Fruit fly (Drosophila melanogaster) whole organism, embryonic: ENCODE data around the gene Dad1.

Experiments
- BEAF-32 ChIP-seq: fragments of 200-800 bp; sonication (Bioruptor generic); optimal IDR thresholded peaks from 3 replicates; lab custom pipeline; 2017; ENCODE audit warnings: missing biosample characterization, missing genetic modification characterization, mild to moderate bottlenecking, moderate library complexity, missing genetic modification reagents
- BtbVII ChIP-seq: fragments of 200-800 bp; sonication (Bioruptor generic); optimal IDR thresholded peaks from 3 replicates; lab custom pipeline; 2017; ENCODE audit warnings: missing biosample characterization, mild to moderate bottlenecking, missing genetic modification characterization
- CG11093 ChIP-seq: fragments of 200-800 bp; sonication (Bioruptor generic); IDR thresholded peaks from 3 replicates; pipeline ENCODE4 v1.3.6; 2022; ENCODE audit warnings: missing biosample characterization, missing genetic modification characterization
- CG11247 ChIP-seq: fragments of 200-800 bp; sonication (Bioruptor generic); IDR thresholded peaks from 2 replicates; pipeline ENCODE4 v1.3.6; 2022; ENCODE audit warnings: missing biosample characterization, missing genetic modification characterization
- CG12659 ChIP-seq: fragments of 200-800 bp; sonication (Bioruptor generic); optimal IDR thresholded peaks from 3 replicates; lab custom pipeline; 2017; ENCODE audit warnings: mild to moderate bottlenecking, missing biosample characterization, missing genetic modification reagents, missing genetic modification characterization
- CG14050 ChIP-seq: fragments of 200-800 bp; sonication (Bioruptor generic); IDR thresholded peaks from 3 replicates; pipeline ENCODE4 v1.3.6; 2022; ENCODE audit warnings: missing biosample characterization, missing genetic modification characterization
- CG14965 ChIP-seq: fragments of 200-800 bp; sonication (Bioruptor generic); optimal IDR thresholded peaks from 2 replicates; lab custom pipeline; 2016; ENCODE audit warnings: missing biosample characterization, missing genetic modification characterization, borderline replicate concordance
- CG15696 ChIP-seq: fragments of 200-800 bp; sonication (Bioruptor generic); optimal IDR thresholded peaks from 2 replicates; lab custom pipeline; 2019; ENCODE audit warnings: missing biosample characterization, mild to moderate bottlenecking, missing genetic modification characterization, moderate library complexity
- CG17361 ChIP-seq: fragments of 200-800 bp; sonication (Bioruptor generic); IDR thresholded peaks from 3 replicates; pipeline ENCODE4 v1.3.6; 2022; ENCODE audit warnings: missing biosample characterization, missing genetic modification characterization
- CG18011 ChIP-seq: fragments of 200-800 bp; sonication (Bioruptor generic); optimal IDR thresholded peaks from 2 replicates; lab custom pipeline; 2017; ENCODE audit warnings: missing biosample characterization, missing genetic modification characterization, mild to moderate bottlenecking, moderate library complexity, missing genotype
- CG18476 ChIP-seq: fragments of 200-800 bp; sonication (Bioruptor generic); optimal IDR thresholded peaks from 2 replicates; lab custom pipeline; 2016; ENCODE audit warnings: missing biosample characterization, mild to moderate bottlenecking, missing genetic modification characterization
- CG2129 ChIP-seq: fragments of 200-800 bp; sonication (Bioruptor generic); IDR thresholded peaks from 2 replicates; pipeline ENCODE4 v1.3.6; 2022; ENCODE audit warnings: missing biosample characterization, missing genetic modification characterization; ENCODE audit not compliant: partially characterized antibody
- CG2889 ChIP-seq: fragments of 200-800 bp; sonication (Bioruptor generic); IDR thresholded peaks from 3 replicates; pipeline ENCODE4 v1.3.6; 2022; ENCODE audit warnings: missing biosample characterization, missing genetic modification characterization
- CG31365 ChIP-seq: fragments of 200-800 bp; sonication (Bioruptor generic); optimal IDR thresholded peaks from 2 replicates; lab custom pipeline; 2018; ENCODE audit warnings: missing biosample characterization, mild to moderate bottlenecking, missing genetic modification characterization
- CG34224 ChIP-seq: fragments of 200-800 bp; sonication (Bioruptor generic); IDR thresholded peaks from 3 replicates; pipeline ENCODE4 v1.3.6; 2022; ENCODE audit warnings: missing biosample characterization, missing genetic modification characterization; ENCODE audit not compliant: partially characterized antibody
- CG4328 ChIP-seq: fragments of 200-800 bp; sonication (Bioruptor generic); optimal IDR thresholded peaks from 3 replicates; lab custom pipeline; 2017; ENCODE audit warnings: missing biosample characterization, missing genetic modification reagents, missing genetic modification characterization
- CG4617 ChIP-seq: fragments of 200-800 bp; sonication (Bioruptor generic); optimal IDR thresholded peaks from 3 replicates; lab custom pipeline; 2016; ENCODE audit warnings: missing biosample characterization, missing genetic modification characterization, borderline replicate concordance
- CG5245 ChIP-seq: fragments of 200-800 bp; sonication (Bioruptor generic); optimal IDR thresholded peaks from 3 replicates; lab custom pipeline; 2016; ENCODE audit warnings: missing biosample characterization, missing genetic modification characterization
- CG6175 ChIP-seq: fragments of 200-800 bp; sonication (Bioruptor generic); IDR thresholded peaks from 3 replicates; pipeline ENCODE4 v1.3.6; 2022; ENCODE audit warnings: missing biosample characterization, missing genetic modification characterization
- CG9876 ChIP-seq: fragments of 200-800 bp; sonication (Bioruptor generic); optimal IDR thresholded peaks from 2 replicates; lab custom pipeline; 2016; ENCODE audit warnings: missing biosample characterization, missing genetic modification characterization
- Drgx ChIP-seq: fragments of 200-800 bp; sonication (Bioruptor generic); IDR thresholded peaks from 2 replicates; pipeline ENCODE4 v1.3.6; 2022; ENCODE audit warnings: missing biosample characterization, missing genetic modification characterization
- E2f1 ChIP-seq: fragments of 200-800 bp; sonication (Bioruptor generic); IDR thresholded peaks from 2 replicates; pipeline ENCODE4 v1.3.6; 2022; ENCODE audit warnings: missing biosample characterization, missing genetic modification characterization
- Hsf ChIP-seq: fragments of 200-800 bp; sonication (Bioruptor generic); optimal IDR thresholded peaks from 3 replicates; lab custom pipeline; 2016; ENCODE audit warnings: missing biosample characterization, missing genetic modification characterization
- Nf-YB ChIP-seq: fragments of 200-800 bp; sonication (Bioruptor generic); optimal IDR thresholded peaks from 3 replicates; lab custom pipeline; 2019; ENCODE audit warnings: missing biosample characterization, mild to moderate bottlenecking, missing genetic modification characterization, moderate library complexity
- NfI ChIP-seq: fragments of 200-800 bp; sonication (Bioruptor generic); optimal IDR thresholded peaks from 3 replicates; lab custom pipeline; 2018; ENCODE audit warnings: missing biosample characterization, mild to moderate bottlenecking, missing genetic modification characterization, moderate library complexity
- Side ChIP-seq: fragments of 200-800 bp; sonication (Bioruptor generic); optimal IDR thresholded peaks from 2 replicates; lab custom pipeline; 2016; ENCODE audit warnings: missing biosample characterization, missing genetic modification characterization
- Tbp ChIP-seq: fragments of >200 bp; optimal IDR thresholded peaks from 2 replicates; lab custom pipeline; 2018; ENCODE audit warnings: missing biosample characterization, missing genetic modification characterization
- Trl ChIP-seq, 3 experiments: fragments of >200 bp in 2 of 3; fragments of 200-800 bp in 1 of 3; sonication (Bioruptor generic) in 1 of 3; optimal IDR thresholded peaks; 2 replicates in 1 of 3; 3 replicates in 2 of 3; lab custom pipeline; 2016 to 2017; ENCODE audit warnings: missing biosample characterization in 1 of 3, missing genetic modification characterization in 1 of 3
- Xrp1 ChIP-seq: fragments of 200-800 bp; sonication (Bioruptor generic); IDR thresholded peaks from 2 replicates; pipeline ENCODE4 v1.3.6; 2022; ENCODE audit warnings: missing biosample characterization, missing genetic modification characterization
- YL-1 ChIP-seq: fragments of 200-800 bp; sonication (Bioruptor generic); optimal IDR thresholded peaks from 3 replicates; lab custom pipeline; 2017; ENCODE audit warnings: missing biosample characterization, mild to moderate bottlenecking, missing genetic modification characterization
- aop ChIP-seq: fragments of 200-800 bp; sonication (Bioruptor generic); IDR thresholded peaks from 2 replicates; pipeline ENCODE4 v1.3.6; 2022; ENCODE audit warnings: missing biosample characterization, missing genetic modification characterization
- bab2 ChIP-seq: fragments of 200-800 bp; sonication (Bioruptor generic); optimal IDR thresholded peaks from 2 replicates; lab custom pipeline; 2016; ENCODE audit warnings: missing biosample characterization, missing genetic modification characterization
- crp ChIP-seq, 2 experiments: fragments of 200-800 bp; sonication (Bioruptor generic); optimal IDR thresholded peaks; 2 replicates in 1 of 2; 3 replicates in 1 of 2; lab custom pipeline; 2017; ENCODE audit warnings: missing biosample characterization in 2 of 2, missing genetic modification characterization in 2 of 2, mild to moderate bottlenecking in 1 of 2, moderate library complexity in 1 of 2
- dysf ChIP-seq: fragments of 200-800 bp; sonication (Bioruptor generic); IDR thresholded peaks from 3 replicates; pipeline ENCODE4 v1.3.6; 2022; ENCODE audit warnings: missing biosample characterization, missing genetic modification characterization
- ems ChIP-seq: fragments of 200-800 bp; sonication (Bioruptor generic); optimal IDR thresholded peaks from 3 replicates; lab custom pipeline; 2016; ENCODE audit warnings: missing biosample characterization, missing genetic modification characterization
- eyg ChIP-seq: fragments of 200-800 bp; sonication (Bioruptor generic); optimal IDR thresholded peaks from 3 replicates; lab custom pipeline; 2016; ENCODE audit warnings: missing biosample characterization, missing genetic modification characterization
- ftz-f1 ChIP-seq: fragments of 200-800 bp; sonication (Bioruptor generic); optimal IDR thresholded peaks from 2 replicates; lab custom pipeline; 2016; ENCODE audit warnings: missing biosample characterization, missing genetic modification characterization
- ind ChIP-seq: fragments of 200-800 bp; sonication (Bioruptor generic); optimal IDR thresholded peaks from 3 replicates; lab custom pipeline; 2016; ENCODE audit warnings: missing biosample characterization, missing genetic modification characterization
- luna ChIP-seq: fragments of 200-800 bp; sonication (Bioruptor generic); optimal IDR thresholded peaks from 2 replicates; lab custom pipeline; 2016; ENCODE audit warnings: missing biosample characterization, missing genetic modification characterization
- maf-S ChIP-seq: fragments of 200-800 bp; sonication (Bioruptor generic); optimal IDR thresholded peaks from 2 replicates; lab custom pipeline; 2016; ENCODE audit warnings: missing biosample characterization, missing genetic modification characterization
- mam ChIP-seq: fragments of 200-800 bp; sonication (Bioruptor generic); optimal IDR thresholded peaks from 3 replicates; lab custom pipeline; 2016; ENCODE audit warnings: missing biosample characterization, missing genetic modification characterization
- mld ChIP-seq: fragments of 200-800 bp; sonication (Bioruptor generic); IDR thresholded peaks from 3 replicates; pipeline ENCODE4 v1.3.6; 2022; ENCODE audit warnings: missing biosample characterization, missing genetic modification characterization; ENCODE audit not compliant: partially characterized antibody
- pzg ChIP-seq: fragments of 200-800 bp; sonication (Bioruptor generic); optimal IDR thresholded peaks from 3 replicates; lab custom pipeline; 2018; ENCODE audit warnings: missing biosample characterization, mild to moderate bottlenecking, missing genetic modification characterization, moderate library complexity
- salm ChIP-seq: fragments of 200-800 bp; sonication (Bioruptor generic); optimal IDR thresholded peaks from 2 replicates; lab custom pipeline; 2018; ENCODE audit warnings: missing biosample characterization, mild to moderate bottlenecking, missing genetic modification characterization
- sens ChIP-seq: fragments of 200-800 bp; sonication (Bioruptor generic); peaks from one replicate; lab custom pipeline; 2016; ENCODE audit warnings: missing biosample characterization, missing genetic modification characterization
- ssp ChIP-seq: fragments of 200-800 bp; sonication (Bioruptor generic); IDR thresholded peaks from 2 replicates; pipeline ENCODE4 v1.3.6; 2022; ENCODE audit warnings: missing biosample characterization, missing genetic modification characterization
- unpg ChIP-seq: fragments of 200-800 bp; sonication (Bioruptor generic); optimal IDR thresholded peaks from 3 replicates; lab custom pipeline; 2018; ENCODE audit warnings: missing biosample characterization, mild to moderate bottlenecking, missing genetic modification characterization, moderate library complexity
- yki ChIP-seq: fragments of >200 bp; optimal IDR thresholded peaks from 3 replicates; lab custom pipeline; 2018
- zen ChIP-seq: fragments of 200-800 bp; sonication (Bioruptor generic); optimal IDR thresholded peaks from 3 replicates; lab custom pipeline; 2018; ENCODE audit warnings: missing biosample characterization, mild to moderate bottlenecking, missing genetic modification characterization, moderate library complexity
- zfh2 ChIP-seq: fragments of 200-800 bp; sonication (Bioruptor generic); optimal IDR thresholded peaks from 2 replicates; lab custom pipeline; 2016; ENCODE audit warnings: missing biosample characterization, missing genetic modification characterization

Dad1 gene

DNA sequence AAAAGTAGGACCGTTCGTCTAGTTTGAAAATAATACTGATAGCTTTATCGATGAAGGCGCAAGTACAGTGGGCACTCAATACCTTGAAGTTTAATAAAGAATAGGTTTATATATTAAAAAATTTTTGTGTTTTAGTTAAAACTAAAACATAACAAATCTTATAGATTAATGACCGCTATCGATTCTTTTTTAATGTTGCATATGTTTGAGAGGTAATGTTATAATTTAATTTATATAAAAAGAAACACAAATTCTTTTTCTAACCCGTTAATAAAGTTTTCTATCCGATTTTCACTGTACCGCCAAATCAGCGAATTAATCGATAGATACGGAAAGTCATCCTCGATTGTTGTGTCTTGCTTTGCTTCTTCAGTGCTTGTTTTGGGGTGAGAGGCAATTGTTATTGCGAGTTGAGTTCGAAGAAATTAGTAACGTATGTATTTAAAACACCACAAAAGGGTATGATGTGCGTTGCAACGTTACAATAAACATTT, at the start of gene Dad1, which contains the start of gene CG13384 (continued):
- TF ChIP-seq YL-1 (GFP tag; lab: Kevin White, UChicago) (peak; percentile 54), CG5245 (GFP tag; lab: Kevin White, UChicago) (peak; percentile 79), NfI (GFP tag; lab: Kevin White, UChicago) (peak; percentile 91), CG11093 (GFP tag; lab: Robert Waterston, UW) (peak; percentile 85), Hsf (GFP tag; lab: Kevin White, UChicago) (peak; percentile 90), CG6175 (peak; percentile 80; the same call in 2 of the 3 replicates), yki (no peak), crp (GFP tag; optimal IDR thresholded peaks at IDR 0.05; lab: Kevin White, UChicago) (peak in 1 of 2 experiments; percentile 58), CG9876 (peak; percentile 1), zfh2 (GFP tag; lab: Kevin White, UChicago) (peak; percentile 63), CG17361 (peak; percentile 98), BtbVII (GFP tag; lab: Kevin White, UChicago) (peak; percentile 89), salm (peak; percentile 87), pzg (peak; percentile 34), mam (GFP tag; lab: Kevin White, UChicago) (peak; percentile 69), mld (GFP tag; lab: Robert Waterston, UW) (no peak), CG18476 (GFP tag; lab: Kevin White, UChicago) (peak; percentile 85), Xrp1 (GFP tag; lab: Robert Waterston, UW) (peak; percentile 94), Drgx (GFP tag; lab: Robert Waterston, UW) (peak; percentile 85), CG4328 (GFP tag; lab: Kevin White, UChicago) (peak; percentile 89), aop (GFP tag; lab: Robert Waterston, UW) (no peak), sens (GFP tag; lab: Kevin White, UChicago) (peak; percentile 68), CG14965 (GFP tag; lab: Kevin White, UChicago) (no peak), eyg (GFP tag; lab: Kevin White, UChicago) (no peak), CG2129 (GFP tag; lab: Robert Waterston, UW) (peak; percentile 13; the same call in 1 of the 2 replicates), Tbp (GFP tag; lab: Kevin White, UChicago) (no peak), dysf (GFP tag; lab: Robert Waterston, UW) (peak; percentile 96), ems (GFP tag; lab: Kevin White, UChicago) (peak; percentile 48), CG12659 (GFP tag; lab: Kevin White, UChicago) (peak; percentile 97), unpg (GFP tag; lab: Kevin White, UChicago) (peak; percentile 93), E2f1 (GFP tag; lab: Robert Waterston, UW) (peak; percentile 93), ind (GFP tag; lab: Kevin White, UChicago) (peak; percentile 92), CG4617 (GFP tag; lab: Kevin White, UChicago) (peak; percentile 50), bab2 (GFP tag; lab: Kevin White, UChicago) (peak; percentile 63), ssp (GFP tag; lab: Robert Waterston, UW) (peak; percentile 86), ftz-f1 (GFP tag; lab: Kevin White, UChicago) (no peak), zen (tag; lab: Kevin White, UChicago) (peak; percentile 89), maf-S (GFP tag; lab: Kevin White, UChicago) (peak; percentile 66), CG31365 (tag; lab: Kevin White, UChicago) (no peak), Side (no peak), Trl (optimal IDR thresholded peaks at IDR 0.05; lab: Kevin White, UChicago) (no peak), Trl (GFP tag; optimal IDR thresholded peaks at IDR 0.05; lab: Kevin White, UChicago) (peak; percentile 55), CG2889 (GFP tag; lab: Robert Waterston, UW) (peak; percentile 84), Nf-YB (GFP tag; lab: Kevin White, UChicago) (peak; percentile 81), CG14050 (GFP tag; lab: Robert Waterston, UW) (peak; percentile 79), CG18011 (peak; percentile 78), luna (GFP tag; lab: Kevin White, UChicago) (no peak), CG11247 (GFP tag; lab: Robert Waterston, UW) (peak; percentile 86), CG15696 (tag; lab: Kevin White, UChicago) (peak; percentile 94), BEAF-32 (GFP tag; lab: Kevin White, UChicago) (peak; percentile 68), CG34224 (peak; percentile 35; the same call in 2 of the 3 replicates)
